Worm (Caenorhabditis elegans): ENCODE data around the gene B0432.7.

B0432.7 gene

DNA sequence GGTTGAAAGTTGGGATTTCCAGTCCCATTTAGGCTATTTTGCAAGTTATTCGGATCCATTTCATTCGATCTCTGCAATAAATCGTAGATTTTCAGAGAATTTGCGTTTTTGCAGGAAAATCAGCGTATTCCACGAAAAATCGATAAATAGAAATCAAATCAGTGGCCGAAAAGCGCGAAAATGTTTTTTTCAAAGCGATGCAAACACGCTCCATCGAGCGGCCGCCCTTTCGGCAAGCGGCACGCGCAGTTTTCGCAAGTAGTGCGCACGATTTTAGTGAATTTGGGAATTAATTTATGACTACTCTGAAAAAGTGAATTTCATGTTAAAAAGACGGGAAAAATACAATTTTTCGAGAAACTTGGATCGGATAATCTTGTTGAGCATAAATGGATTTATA lies 18.6 kb downstream of the B0432.7 start (continued):
- TF ChIP-seq hsf-1 (GFP tag; IDR thresholded peaks at IDR 0.05): no peak
- TF ChIP-seq cebp-2 (GFP tag; IDR thresholded peaks at IDR 0.05): 0 out of 2 replicates have a peak, but pooled peaks have one; percentile 35
- TF ChIP-seq snpc-1.3 (tag; optimal IDR thresholded peaks at IDR 0.05; ENCODE audit: insufficient read depth): peak; percentile 71
- TF ChIP-seq ztf-6 (GFP tag; IDR thresholded peaks at IDR 0.05): 0 out of 2 replicates have a peak, but pooled peaks have one; percentile 30
- TF ChIP-seq ztf-26 (tag; optimal IDR thresholded peaks at IDR 0.05): peak; percentile 76
- TF ChIP-seq Y67H2A.10 (GFP tag; conservative IDR thresholded peaks at IDR 0.05): peak; percentile 75
- TF ChIP-seq chd-7 (tag; optimal IDR thresholded peaks at IDR 0.05): peak; percentile 30
- TF ChIP-seq attf-6 (GFP tag; IDR thresholded peaks at IDR 0.05): 0 out of 2 replicates have a peak, but pooled peaks have one; percentile 58
- TF ChIP-seq repo-1 (tag; optimal IDR thresholded peaks at IDR 0.05): peak; percentile 66
- no peak for TF ChIP-seq bed-2 (GFP tag; IDR thresholded peaks at IDR 0.05)
- TF ChIP-seq aptf-3 (GFP tag; IDR thresholded peaks at IDR 0.05): no peak
- peak; percentile 92 for TF ChIP-seq K11D2.4 (GFP tag; IDR thresholded peaks at IDR 0.05)
- peak; percentile 90 for TF ChIP-seq tlf-1 (GFP tag; optimal IDR thresholded peaks at IDR 0.05)
- TF ChIP-seq F49E8.2 (tag; optimal IDR thresholded peaks at IDR 0.05; ENCODE audit: insufficient read depth): peak; percentile 87
- peak; percentile 93 for TF ChIP-seq D2030.7 (GFP tag; IDR thresholded peaks at IDR 0.05)
- peak; percentile 29 for TF ChIP-seq T07F8.4 (tag; optimal IDR thresholded peaks at IDR 0.05)
- no peak for TF ChIP-seq nfya-2 (GFP tag; IDR thresholded peaks at IDR 0.05)
- peak; percentile 13 for TF ChIP-seq B0261.1 (tag; optimal IDR thresholded peaks at IDR 0.05)
- TF ChIP-seq sptf-2 (GFP tag; optimal IDR thresholded peaks at IDR 0.05): no peak
- peak; percentile 48 for TF ChIP-seq ccch-3 (GFP tag; optimal IDR thresholded peaks at IDR 0.05)
- TF ChIP-seq madf-8 (GFP tag; conservative IDR thresholded peaks at IDR 0.05): peak; percentile 56
- TF ChIP-seq Y79H2A.3 (GFP tag; conservative IDR thresholded peaks at IDR 0.05): 0 out of 2 replicates have a peak, but pooled peaks have one; percentile 71
- TF ChIP-seq nhr-179 (tag; optimal IDR thresholded peaks at IDR 0.05): no peak
- TF ChIP-seq madf-10 (tag; optimal IDR thresholded peaks at IDR 0.05): peak; percentile 80
- no peak for TF ChIP-seq C17E4.6 (GFP tag; IDR thresholded peaks at IDR 0.05)
- peak; percentile 79 for TF ChIP-seq efl-1 (GFP tag; optimal IDR thresholded peaks at IDR 0.05)
- TF ChIP-seq akir-1 (GFP tag; optimal IDR thresholded peaks at IDR 0.05): peak; percentile 18
- peak; percentile 91 for TF ChIP-seq lin-54 (GFP tag; optimal IDR thresholded peaks at IDR 0.05)
- peak; percentile 91 for TF ChIP-seq Y53G8AR.9 (GFP tag; conservative IDR thresholded peaks at IDR 0.05)
- peak; percentile 93 for TF ChIP-seq C06A6.2 (GFP tag; conservative IDR thresholded peaks at IDR 0.05)
- peak; percentile 94 for TF ChIP-seq pbrm-1 (GFP tag; IDR thresholded peaks at IDR 0.05)
- TF ChIP-seq F57A8.1 (GFP tag; optimal IDR thresholded peaks at IDR 0.05): peak; percentile 13
- TF ChIP-seq F22D6.2 (tag; optimal IDR thresholded peaks at IDR 0.05): peak; percentile 14
- no peak for TF ChIP-seq fkh-3 (tag; optimal IDR thresholded peaks at IDR 0.05)
- peak; percentile 69 for TF ChIP-seq B0019.2 (GFP tag; conservative IDR thresholded peaks at IDR 0.05)
- TF ChIP-seq ceh-40 (GFP tag; IDR thresholded peaks at IDR 0.05): 0 out of 2 replicates have a peak, but pooled peaks have one; percentile 24
- 0 out of 2 replicates have a peak, but pooled peaks have one; percentile 4 for TF ChIP-seq ztf-25 (GFP tag; IDR thresholded peaks at IDR 0.05)
- TF ChIP-seq snpc-3.4 (tag; optimal IDR thresholded peaks at IDR 0.05): peak; percentile 77
- no peak for TF ChIP-seq F55B11.4 (tag; optimal IDR thresholded peaks at IDR 0.05; ENCODE audit: borderline replicate concordance, insufficient read depth)
- no peak for TF ChIP-seq bed-1 (GFP tag; IDR thresholded peaks at IDR 0.05)
- TF ChIP-seq pha-4 (tag; optimal IDR thresholded peaks at IDR 0.05): peak; percentile 65
- TF ChIP-seq ceh-91 (GFP tag; IDR thresholded peaks at IDR 0.05): peak; percentile 85
- peak; percentile 93 for TF ChIP-seq Y95B8A.8 (GFP tag; IDR thresholded peaks at IDR 0.05)
- peak; percentile 59 for TF ChIP-seq ztf-22 (GFP tag; optimal IDR thresholded peaks at IDR 0.05)
- TF ChIP-seq nhr-80 (tag; optimal IDR thresholded peaks at IDR 0.05): peak; percentile 70
- TF ChIP-seq unc-62 (GFP tag; optimal IDR thresholded peaks at IDR 0.05): no peak
- peak; percentile 70 for TF ChIP-seq mel-28 (tag; optimal IDR thresholded peaks at IDR 0.05; ENCODE audit: borderline replicate concordance)
- no peak for TF ChIP-seq sea-2 (GFP tag; IDR thresholded peaks at IDR 0.05)
